Fruit fly (Drosophila melanogaster): ENCODE data around the gene CG42692.

Gene CG42692

dm6 chr2L:14011591-14012303, 3.8 kb downstream of the CG42692 start (continued):
- TF ChIP-seq CG10209 (GFP tag; optimal IDR thresholded peaks at IDR 0.05), result no peak
- no peak for TF ChIP-seq twi (tag; optimal IDR thresholded peaks at IDR 0.05)
- peak; percentile 52; the same call in 1 of the 2 replicates for TF ChIP-seq amos (GFP tag; IDR thresholded peaks at IDR 0.05; ENCODE audit: partially characterized antibody)
- TF ChIP-seq CG15073 (GFP tag; optimal IDR thresholded peaks at IDR 0.05), result no peak
- TF ChIP-seq CG4617 (GFP tag; optimal IDR thresholded peaks at IDR 0.05; ENCODE audit: borderline replicate concordance), result no peak
- TF ChIP-seq stc (GFP tag; IDR thresholded peaks at IDR 0.05), result no peak
- peak; percentile 40 for TF ChIP-seq D19A (tag; optimal IDR thresholded peaks at IDR 0.05)
- TF ChIP-seq CG13624 (GFP tag; optimal IDR thresholded peaks at IDR 0.05), result peak; percentile 17
- TF ChIP-seq CG11456 (GFP tag; IDR thresholded peaks at IDR 0.05), result peak; percentile 83
- no peak for TF ChIP-seq CG6813 (GFP tag; optimal IDR thresholded peaks at IDR 0.05)
- peak; percentile 23 for TF ChIP-seq CG18619 (GFP tag; optimal IDR thresholded peaks at IDR 0.05)
- no peak for TF ChIP-seq CG1602 (GFP tag; optimal IDR thresholded peaks at IDR 0.05)
- no peak for TF ChIP-seq CG12236 (GFP tag; optimal IDR thresholded peaks at IDR 0.05)
- TF ChIP-seq pfk (GFP tag; optimal IDR thresholded peaks at IDR 0.05), result no peak
- peak; percentile 67 for TF ChIP-seq Meics (GFP tag; optimal IDR thresholded peaks at IDR 0.05)
- TF ChIP-seq CG11723 (GFP tag; optimal IDR thresholded peaks at IDR 0.05), result no peak
- peak; percentile 15 for TF ChIP-seq Oli (tag; optimal IDR thresholded peaks at IDR 0.05)
- TF ChIP-seq sug (tag; optimal IDR thresholded peaks at IDR 0.05), result peak; percentile 41
- TF ChIP-seq wdn (GFP tag; IDR thresholded peaks at IDR 0.05), result peak; percentile 41; the same call in 1 of the 2 replicates
- no peak for TF ChIP-seq cwo (GFP tag; optimal IDR thresholded peaks at IDR 0.05)
- 0 out of 2 replicates have a peak, but pooled peaks have one; percentile 7 for TF ChIP-seq Rx (GFP tag; IDR thresholded peaks at IDR 0.05)
- no peak for TF ChIP-seq BtbVII (GFP tag; optimal IDR thresholded peaks at IDR 0.05)
- peak; percentile 51; the same call in 1 of the 3 replicates for TF ChIP-seq so (GFP tag; IDR thresholded peaks at IDR 0.05)
- no peak for TF ChIP-seq CrebB (tag; optimal IDR thresholded peaks at IDR 0.05)
- TF ChIP-seq Lim3 (GFP tag; IDR thresholded peaks at IDR 0.05), result no peak
- no peak for TF ChIP-seq insv (GFP tag; optimal IDR thresholded peaks at IDR 0.05)
- no peak for TF ChIP-seq fd102C (GFP tag; optimal IDR thresholded peaks at IDR 0.05)
- no peak for TF ChIP-seq fd64A (GFP tag; optimal IDR thresholded peaks at IDR 0.05)
- TF ChIP-seq wek (GFP tag; optimal IDR thresholded peaks at IDR 0.05), result no peak
- TF ChIP-seq Lpt (GFP tag; optimal IDR thresholded peaks at IDR 0.05), result no peak
- no peak for TF ChIP-seq Hand (GFP tag; optimal IDR thresholded peaks at IDR 0.05)
- no peak for TF ChIP-seq Stat92E (GFP tag; optimal IDR thresholded peaks at IDR 0.05)
- TF ChIP-seq org-1 (GFP tag; optimal IDR thresholded peaks at IDR 0.05), result no peak
- TF ChIP-seq CG9727 (GFP tag; optimal IDR thresholded peaks at IDR 0.05), result no peak
- TF ChIP-seq Fer2 (tag; optimal IDR thresholded peaks at IDR 0.05), result no peak
- TF ChIP-seq CG15269 (tag; optimal IDR thresholded peaks at IDR 0.05), result peak; percentile 59
- no peak; the same call in 1 of the 2 replicates for TF ChIP-seq chm (GFP tag; IDR thresholded peaks at IDR 0.05)
- no peak for TF ChIP-seq lbe (GFP tag; optimal IDR thresholded peaks at IDR 0.05)
- TF ChIP-seq Dip3 (GFP tag; optimal IDR thresholded peaks at IDR 0.05), result no peak
- peak; percentile 39; the same call in 1 of the 2 replicates for TF ChIP-seq CG13287 (GFP tag; IDR thresholded peaks at IDR 0.05; ENCODE audit: partially characterized antibody)
- no peak for TF ChIP-seq eyg (GFP tag; optimal IDR thresholded peaks at IDR 0.05)
- no peak for TF ChIP-seq crc (GFP tag; optimal IDR thresholded peaks at IDR 0.05)
- TF ChIP-seq CG32767 (GFP tag; IDR thresholded peaks at IDR 0.05), result no peak
- TF ChIP-seq D (optimal IDR thresholded peaks at IDR 0.05), result no peak
- no peak for TF ChIP-seq D (GFP tag; optimal IDR thresholded peaks at IDR 0.05)
- no peak for TF ChIP-seq Gsc (GFP tag; IDR thresholded peaks at IDR 0.05)
- no peak for TF ChIP-seq pum (GFP tag; optimal IDR thresholded peaks at IDR 0.05)
- no peak for TF ChIP-seq Poxn (GFP tag; IDR thresholded peaks at IDR 0.05)
- peak; percentile 36; the same call in 1 of the 3 replicates for TF ChIP-seq knrl (GFP tag; IDR thresholded peaks at IDR 0.05; ENCODE audit: partially characterized antibody)
